Worm (Caenorhabditis elegans) whole organism, late embryonic: ENCODE data around the gene eat-2.

Experiments
- K09A11.1 ChIP-seq: sonication (generic microtip); optimal IDR thresholded peaks from 2 replicates; lab custom pipeline; 2017; ENCODE audit warnings: antibody characterized with exemption, mild to moderate bottlenecking, missing genetic modification characterization, missing compliant biosample characterization; ENCODE audit not compliant: insufficient read depth
- ceh-9 ChIP-seq: sonication (generic microtip); optimal IDR thresholded peaks from 2 replicates; lab custom pipeline; 2016; ENCODE audit warnings: mild to moderate bottlenecking, missing genetic modification characterization, inconsistent platforms, missing compliant biosample characterization
- elt-2 ChIP-seq: sonication (generic microtip); optimal IDR thresholded peaks from 2 replicates; lab custom pipeline; 2016; ENCODE audit warnings: missing genetic modification reagents, missing genetic modification characterization, missing compliant biosample characterization
- fkh-6 ChIP-seq: sonication (generic microtip); optimal IDR thresholded peaks from 2 replicates; lab custom pipeline; 2016; ENCODE audit warnings: missing genetic modification characterization, missing compliant biosample characterization
- pha-4 ChIP-seq: fragments of 150-350 bp; optimal IDR thresholded peaks from 2 replicates; lab custom pipeline; 2018; ENCODE audit warnings: missing biosample characterization, missing genetic modification reagents, missing genetic modification characterization
- rnt-1 ChIP-seq: sonication (generic microtip); optimal IDR thresholded peaks from 2 replicates; lab custom pipeline; 2016; ENCODE audit warnings: missing genetic modification characterization, missing compliant biosample characterization
- sox-4 ChIP-seq: sonication (generic microtip); optimal IDR thresholded peaks from 2 replicates; lab custom pipeline; 2017; ENCODE audit warnings: mild to moderate bottlenecking, missing genetic modification characterization, inconsistent platforms, missing compliant biosample characterization
- tbx-2 ChIP-seq: sonication (generic microtip); optimal IDR thresholded peaks from 2 replicates; lab custom pipeline; 2016; ENCODE audit warnings: missing genetic modification characterization, missing compliant biosample characterization
- unc-55 ChIP-seq: sonication (generic microtip); optimal IDR thresholded peaks from 2 replicates; lab custom pipeline; 2017; ENCODE audit warnings: missing biosample characterization, missing genetic modification reagents, missing genetic modification characterization

DNA sequence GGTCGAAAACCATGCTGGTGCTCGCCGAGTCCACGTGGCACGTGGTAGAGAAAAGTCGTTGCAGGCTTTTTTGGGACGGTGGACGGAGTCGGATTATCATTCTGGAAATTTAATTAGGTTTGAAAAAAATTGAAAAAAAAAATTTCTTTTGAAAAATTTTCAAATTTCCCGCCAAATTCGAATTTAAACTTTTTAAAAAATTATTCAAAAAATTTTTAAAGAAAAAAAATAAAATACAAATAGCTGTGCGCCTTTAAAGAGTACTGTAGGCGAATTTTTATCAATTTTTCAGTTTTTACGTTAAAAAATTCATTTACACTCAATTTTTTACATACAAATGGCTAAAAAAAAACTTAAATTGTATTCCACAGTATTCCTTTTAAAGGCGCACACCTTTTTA is 44.6 kb downstream of the eat-2 start, which contains the start of gene K09E4.3:
- TF ChIP-seq elt-2 (tag; lab: Kevin White, UChicago) (no peak), fkh-6 (tag; lab: Kevin White, UChicago) (no peak), K09A11.1 (tag; lab: Kevin White, UChicago) (no peak), sox-4 (tag; lab: Kevin White, UChicago) (no peak), rnt-1 (tag; lab: Kevin White, UChicago) (no peak), tbx-2 (tag; lab: Kevin White, UChicago) (no peak), unc-55 (no peak), ceh-9 (tag; lab: Kevin White, UChicago) (no peak), pha-4 (tag; lab: Kevin White, UChicago) (no peak)
